Fruit fly (Drosophila melanogaster) S2 (cell line): ENCODE results near the gene CG7560.

Source experiments
- CG8478 ChIP-seq: fragments of >200 bp; optimal IDR thresholded peaks from 2 replicates; lab custom pipeline; 2018
- CTCF ChIP-seq, 2 experiments: fragments of >200 bp; optimal IDR thresholded peaks; 2 replicates each; lab custom pipeline; 2018

DNA sequence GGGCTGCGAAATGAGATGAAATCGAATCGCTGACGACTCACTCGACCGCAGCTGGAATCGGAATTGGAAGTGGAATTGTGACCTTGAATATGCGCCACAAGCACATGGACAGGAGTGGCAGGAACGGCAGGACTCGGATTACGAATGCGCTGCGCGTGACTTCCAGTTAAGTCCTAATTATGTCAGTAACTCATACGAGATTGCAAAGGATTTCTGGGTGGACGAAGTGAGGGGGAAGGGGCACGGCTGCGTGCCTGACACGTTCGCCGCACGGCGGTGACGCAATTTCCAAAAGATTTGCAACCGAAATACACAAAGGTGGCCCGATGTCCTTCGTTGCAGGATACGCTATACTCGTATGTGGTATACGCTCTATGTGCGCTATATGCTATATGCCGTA, 3.1 kb upstream of the CG7560 start:
- TF ChIP-seq CG8478 (lab: Kevin White, UChicago) (no peak), CTCF (optimal IDR thresholded peaks at IDR 0.05; lab: Kevin White, UChicago) (no peak)
